Worm (Caenorhabditis elegans) whole organism, L1 larva: ENCODE results near the gene ttr-6.
A peak's percentile ranks its signal among the peaks of the same experiment; 100 is the strongest.

ENCODE experiments used
- C04F5.9 ChIP-seq: sonication (generic microtip); optimal IDR thresholded peaks from 2 replicates; lab custom pipeline; 2016; ENCODE audit warnings: missing genetic modification characterization, missing compliant biosample characterization
- C34B4.2 ChIP-seq: sonication (generic microtip); optimal IDR thresholded peaks from 2 replicates; lab custom pipeline; 2017; ENCODE audit warnings: mild to moderate bottlenecking, missing genetic modification characterization, missing compliant biosample characterization
- F16B12.6 ChIP-seq: fragments of 150-350 bp; optimal IDR thresholded peaks from 2 replicates; lab custom pipeline; 2014; ENCODE audit warnings: missing biosample characterization, missing genetic modification characterization
- Y116A8C.19 ChIP-seq: sonication (generic microtip); optimal IDR thresholded peaks from 2 replicates; lab custom pipeline; 2016; ENCODE audit warnings: missing compliant biosample characterization, missing genetic modification characterization, borderline replicate concordance
- aha-1 ChIP-seq: fragments of 150-350 bp; optimal IDR thresholded peaks from 2 replicates; lab custom pipeline; 2014; ENCODE audit warnings: missing biosample characterization, missing genetic modification characterization
- ama-1 ChIP-seq: fragments of 150-350 bp; optimal IDR thresholded peaks from 2 replicates; lab custom pipeline; 2014
- blmp-1 ChIP-seq: fragments of 150-350 bp; optimal IDR thresholded peaks from 2 replicates; lab custom pipeline; 2014; ENCODE audit warnings: missing biosample characterization, missing genetic modification characterization
- ceh-8 ChIP-seq: fragments of 200-800 bp; sonication (Bioruptor generic); optimal IDR thresholded peaks from 2 replicates; lab custom pipeline; 2018; ENCODE audit warnings: mild to moderate bottlenecking, missing genetic modification characterization, moderate library complexity, missing compliant biosample characterization
- ceh-82 ChIP-seq, 3 experiments: fragments of 150-350 bp in 1 of 3; sonication (generic microtip) in 2 of 3; optimal IDR thresholded peaks; 2 replicates each; lab custom pipeline; 2014 to 2017; ENCODE audit warnings: missing biosample characterization in 3 of 3, missing genetic modification characterization in 3 of 3
- ceh-90 ChIP-seq: sonication (generic microtip); optimal IDR thresholded peaks from 2 replicates; lab custom pipeline; 2016; ENCODE audit warnings: missing genetic modification characterization, missing compliant biosample characterization
- dsc-1 ChIP-seq: sonication (generic microtip); optimal IDR thresholded peaks from 2 replicates; lab custom pipeline; 2016; ENCODE audit warnings: mild to moderate bottlenecking, missing genetic modification characterization, missing compliant biosample characterization
- efl-3 ChIP-seq: fragments of 200-800 bp; sonication (Bioruptor generic); optimal IDR thresholded peaks from 2 replicates; lab custom pipeline; 2018; ENCODE audit warnings: mild to moderate bottlenecking, missing genetic modification characterization, missing compliant biosample characterization
- egl-13 ChIP-seq: sonication (generic microtip); optimal IDR thresholded peaks from 2 replicates; lab custom pipeline; 2016; ENCODE audit warnings: missing genotype, missing genetic modification reagents, missing genetic modification characterization, missing compliant biosample characterization
- elt-2 ChIP-seq: sonication (generic microtip); optimal IDR thresholded peaks from 2 replicates; lab custom pipeline; 2016; ENCODE audit warnings: missing genetic modification characterization, mild to moderate bottlenecking, inconsistent platforms, missing compliant biosample characterization, missing genetic modification reagents
- ets-5 ChIP-seq: fragments of 200-800 bp; sonication (Bioruptor generic); IDR thresholded peaks from 2 replicates; pipeline ENCODE4 v1.3.6; 2022; ENCODE audit warnings: missing genetic modification characterization, missing compliant biosample characterization
- fkh-8 ChIP-seq: sonication (generic microtip); optimal IDR thresholded peaks from 2 replicates; lab custom pipeline; 2016; ENCODE audit warnings: mild to moderate bottlenecking, missing genetic modification characterization, missing compliant biosample characterization
- fos-1 ChIP-seq: fragments of 150-350 bp; optimal IDR thresholded peaks from 2 replicates; lab custom pipeline; 2014; ENCODE audit warnings: missing biosample characterization, missing genetic modification characterization
- grh-1 ChIP-seq: fragments of 200-800 bp; sonication (Bioruptor generic); IDR thresholded peaks from 2 replicates; pipeline ENCODE4 v1.3.6; 2022; ENCODE audit warnings: missing genetic modification reagents, missing genetic modification characterization, missing compliant biosample characterization
- hlh-4 ChIP-seq: sonication (generic microtip); optimal IDR thresholded peaks from 2 replicates; lab custom pipeline; 2016; ENCODE audit warnings: mild to moderate bottlenecking, missing genetic modification characterization, missing compliant biosample characterization
- isw-1 ChIP-seq: fragments of 200-800 bp; sonication (Bioruptor generic); IDR thresholded peaks from 2 replicates; pipeline ENCODE4 v1.3.6; 2022; ENCODE audit warnings: missing genetic modification characterization, missing compliant biosample characterization
- jun-1 ChIP-seq: fragments of 150-350 bp; optimal IDR thresholded peaks from 2 replicates; lab custom pipeline; 2014; ENCODE audit warnings: missing biosample characterization, missing genetic modification reagents, missing genetic modification characterization
- lin-14 ChIP-seq: fragments of 200-800 bp; sonication (Bioruptor generic); optimal IDR thresholded peaks from 2 replicates; lab custom pipeline; 2018; ENCODE audit warnings: mild to moderate bottlenecking, missing genetic modification characterization, moderate library complexity, missing compliant biosample characterization
- lin-15B ChIP-seq: fragments of 150-350 bp; sonication (generic microtip); optimal IDR thresholded peaks from 3 replicates; lab custom pipeline; 2014; ENCODE audit warnings: missing biosample characterization, missing genetic modification characterization
- lin-35 ChIP-seq, 2 experiments: fragments of 150-350 bp; optimal IDR thresholded peaks; 2 replicates each; lab custom pipeline; 2014; ENCODE audit warnings: missing biosample characterization in 2 of 2, missing genetic modification characterization in 2 of 2, missing genetic modification reagents in 2 of 2
- lin-39 ChIP-seq: fragments of 150-350 bp; optimal IDR thresholded peaks from 2 replicates; lab custom pipeline; 2014; ENCODE audit warnings: missing biosample characterization, missing genetic modification reagents, missing genetic modification characterization
- lir-3 ChIP-seq: sonication (generic microtip); optimal IDR thresholded peaks from 2 replicates; lab custom pipeline; 2016; ENCODE audit warnings: mild to moderate bottlenecking, missing genetic modification characterization, moderate library complexity, missing compliant biosample characterization; ENCODE audit not compliant: poor library complexity
- lsy-2 ChIP-seq, 2 experiments: fragments of 150-350 bp; optimal IDR thresholded peaks; 2 replicates each; lab custom pipeline; 2014; ENCODE audit warnings: missing biosample characterization in 2 of 2, missing genetic modification characterization in 2 of 2
- mab-9 ChIP-seq: fragments of 200-800 bp; sonication (Bioruptor generic); IDR thresholded peaks from 2 replicates; pipeline ENCODE4 v1.3.6; 2022; ENCODE audit warnings: missing genetic modification reagents, missing genetic modification characterization, missing compliant biosample characterization
- mdl-1 ChIP-seq, 2 experiments: fragments of 150-350 bp; optimal IDR thresholded peaks; 2 replicates each; lab custom pipeline; 2014 to 2017; ENCODE audit warnings: missing biosample characterization in 2 of 2, missing genetic modification characterization in 2 of 2, inconsistent platforms in 1 of 2
- mep-1 ChIP-seq: fragments of 150-350 bp; optimal IDR thresholded peaks from 2 replicates; lab custom pipeline; 2014; ENCODE audit warnings: missing biosample characterization, missing genetic modification characterization
- nhr-28 ChIP-seq: fragments of 150-350 bp; optimal IDR thresholded peaks from 2 replicates; lab custom pipeline; 2014; ENCODE audit warnings: missing biosample characterization, missing genetic modification characterization
- nhr-47 ChIP-seq: sonication (generic microtip); optimal IDR thresholded peaks from 2 replicates; lab custom pipeline; 2016; ENCODE audit warnings: mild to moderate bottlenecking, missing genetic modification characterization, moderate library complexity, missing compliant biosample characterization
- nhr-71 ChIP-seq: sonication (generic microtip); optimal IDR thresholded peaks from 2 replicates; lab custom pipeline; 2016; ENCODE audit warnings: mild to moderate bottlenecking, missing genetic modification characterization, moderate library complexity, missing compliant biosample characterization
- nhr-90 ChIP-seq: sonication (generic microtip); optimal IDR thresholded peaks from 2 replicates; lab custom pipeline; 2016; ENCODE audit warnings: mild to moderate bottlenecking, missing genetic modification characterization, missing compliant biosample characterization; ENCODE audit not compliant: poor library complexity
- pag-3 ChIP-seq: sonication (generic microtip); optimal IDR thresholded peaks from 2 replicates; lab custom pipeline; 2017; ENCODE audit warnings: missing genetic modification characterization, mild to moderate bottlenecking, missing compliant biosample characterization, antibody characterized with exemption, borderline replicate concordance; ENCODE audit not compliant: insufficient read depth
- pax-3 ChIP-seq: fragments of 200-800 bp; sonication (Bioruptor generic); optimal IDR thresholded peaks from 2 replicates; lab custom pipeline; 2018; ENCODE audit warnings: mild to moderate bottlenecking, missing genetic modification characterization, moderate library complexity, missing compliant biosample characterization
- pqm-1 ChIP-seq: sonication (generic microtip); optimal IDR thresholded peaks from 3 replicates; lab custom pipeline; 2017; ENCODE audit warnings: missing biosample characterization, missing genetic modification characterization
- rnt-1 ChIP-seq: sonication (generic microtip); optimal IDR thresholded peaks from 2 replicates; lab custom pipeline; 2016; ENCODE audit warnings: mild to moderate bottlenecking, missing genetic modification characterization, moderate library complexity, missing compliant biosample characterization
- skn-1 ChIP-seq: fragments of 150-350 bp; optimal IDR thresholded peaks from 2 replicates; lab custom pipeline; 2014; ENCODE audit warnings: missing biosample characterization, missing genetic modification characterization
- sptf-1 ChIP-seq: fragments of 150-350 bp; optimal IDR thresholded peaks from 2 replicates; lab custom pipeline; 2014; ENCODE audit warnings: missing biosample characterization, missing genetic modification characterization
- sup-37 ChIP-seq: fragments of 200-800 bp; sonication (Bioruptor generic); optimal IDR thresholded peaks from 2 replicates; lab custom pipeline; 2018; ENCODE audit warnings: mild to moderate bottlenecking, missing genetic modification characterization, missing compliant biosample characterization
- swsn-7 ChIP-seq: sonication (generic microtip); optimal IDR thresholded peaks from 2 replicates; lab custom pipeline; 2016; ENCODE audit warnings: missing genetic modification characterization, missing compliant biosample characterization
- tbx-2 ChIP-seq: sonication (generic microtip); optimal IDR thresholded peaks from 2 replicates; lab custom pipeline; 2016; ENCODE audit warnings: missing genetic modification characterization, missing compliant biosample characterization
- unc-30 ChIP-seq: sonication (generic microtip); optimal IDR thresholded peaks from 2 replicates; lab custom pipeline; 2017; ENCODE audit warnings: missing biosample characterization, missing genetic modification characterization
- unc-62 ChIP-seq: fragments of 150-350 bp; optimal IDR thresholded peaks from 2 replicates; lab custom pipeline; 2014; ENCODE audit warnings: missing biosample characterization, missing genetic modification reagents, missing genetic modification characterization
- vab-15 ChIP-seq: sonication (generic microtip); optimal IDR thresholded peaks from 2 replicates; lab custom pipeline; 2017; ENCODE audit warnings: missing genotype, mild to moderate bottlenecking, missing genetic modification characterization, missing compliant biosample characterization
- zip-4 ChIP-seq: fragments of 200-800 bp; sonication (Bioruptor generic); optimal IDR thresholded peaks from 2 replicates; lab custom pipeline; 2018; ENCODE audit warnings: mild to moderate bottlenecking, missing genetic modification characterization, moderate library complexity, missing compliant biosample characterization
- ztf-11 ChIP-seq, 2 experiments: sonication (generic microtip); optimal IDR thresholded peaks; 2 replicates each; lab custom pipeline; 2016 to 2017; ENCODE audit warnings: missing genetic modification characterization in 2 of 2, missing biosample characterization in 1 of 2, missing compliant biosample characterization in 1 of 2

ttr-6 gene

DNA sequence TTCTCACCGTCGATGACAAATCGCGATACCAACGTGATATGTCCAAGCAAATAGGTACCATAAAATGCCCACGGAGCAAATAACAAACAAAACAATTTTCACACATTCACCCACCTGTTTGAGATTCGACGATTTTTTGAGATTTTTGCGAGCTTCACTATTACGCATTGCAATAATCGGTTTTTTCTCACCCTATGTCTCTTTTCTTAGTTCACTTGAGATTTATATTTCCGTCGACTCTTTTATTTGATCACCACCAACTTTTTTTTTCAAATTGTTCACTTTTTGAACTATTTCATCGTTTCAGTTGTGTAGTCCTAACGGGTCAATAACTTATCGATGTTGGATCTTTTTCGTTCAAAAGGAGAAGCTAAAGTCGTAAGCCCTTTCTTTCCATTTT, 8.4 kb downstream of the ttr-6 start, which contains the start of gene fbxl-4:
fbxl-4 (plus strand) TSS at position 301 of the 400 bp plus-strand sequence.
- TF ChIP-seq tbx-2 (tag; lab: Kevin White, UChicago): no peak
- TF ChIP-seq lsy-2 (tag; optimal IDR thresholded peaks at IDR 0.05; lab: Kevin White, UChicago): no peak

DNA sequence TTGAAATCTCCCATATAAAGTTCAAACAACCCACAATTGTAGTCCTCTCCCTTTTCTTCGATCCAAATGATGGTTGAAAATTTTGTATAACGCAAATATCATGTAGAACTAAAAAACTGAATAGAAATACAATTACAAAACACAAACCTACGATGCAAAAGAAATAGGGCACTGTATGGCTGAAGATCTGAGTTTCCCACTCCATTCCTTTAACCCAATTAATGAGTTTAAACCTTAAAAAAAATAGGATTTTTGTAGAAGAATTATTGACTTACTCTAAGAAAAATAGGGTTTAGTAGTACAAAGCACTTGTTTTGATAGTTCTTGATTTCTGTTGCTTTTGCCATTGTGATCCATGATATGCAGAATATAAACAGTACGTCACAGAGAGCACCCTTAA, 13.5 kb downstream of the ttr-6 start:
- TF ChIP-seq ztf-11 (tag; optimal IDR thresholded peaks at IDR 0.05; lab: Kevin White, UChicago): no peak
- TF ChIP-seq ama-1 (lab: Kevin White, UChicago): no peak
- TF ChIP-seq aha-1 (tag; lab: Kevin White, UChicago): no peak
- TF ChIP-seq sup-37 (GFP tag; lab: Kevin White, UChicago): no peak
- no peak for TF ChIP-seq mep-1 (tag; lab: Kevin White, UChicago)
- no peak for TF ChIP-seq unc-30 (tag; lab: Kevin White, UChicago)
- no peak for TF ChIP-seq egl-13 (tag; lab: Kevin White, UChicago)
- TF ChIP-seq elt-2 (tag; lab: Kevin White, UChicago): no peak
- no peak for TF ChIP-seq dsc-1 (tag; lab: Kevin White, UChicago)
- no peak for TF ChIP-seq lir-3
- TF ChIP-seq blmp-1 (tag; lab: Kevin White, UChicago): no peak
- no peak for TF ChIP-seq nhr-28 (tag; lab: Kevin White, UChicago)
- no peak for TF ChIP-seq skn-1 (tag; lab: Kevin White, UChicago)
- no peak for TF ChIP-seq F16B12.6
- no peak for TF ChIP-seq pag-3 (tag; lab: Kevin White, UChicago)
- no peak for TF ChIP-seq mdl-1 (tag; optimal IDR thresholded peaks at IDR 0.05; lab: Kevin White, UChicago)
- TF ChIP-seq zip-4 (GFP tag; lab: Kevin White, UChicago): no peak
- TF ChIP-seq pqm-1 (tag; lab: Kevin White, UChicago): no peak

DNA sequence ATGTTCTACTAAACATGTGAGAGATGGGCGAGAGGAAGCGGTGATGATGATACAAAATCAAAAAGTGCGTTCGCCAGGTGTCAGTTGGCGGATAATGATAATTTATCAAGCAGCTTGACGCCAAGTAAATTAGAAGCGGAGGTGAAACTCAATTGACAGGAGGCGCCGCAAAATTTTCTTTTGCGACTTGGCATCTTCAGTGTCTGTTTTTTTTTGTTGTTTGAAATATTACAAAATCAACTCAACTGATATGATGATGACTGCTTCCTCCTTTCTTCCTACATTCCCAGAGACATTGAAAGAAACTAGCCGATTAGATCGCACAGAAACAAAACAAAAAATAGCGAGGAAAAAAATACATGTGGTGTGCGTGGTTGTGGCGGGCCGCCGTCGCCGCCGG, 20.9 kb downstream of the ttr-6 start:
- TF ChIP-seq swsn-7 (tag; lab: Kevin White, UChicago): no peak
- no peak for TF ChIP-seq isw-1
- TF ChIP-seq efl-3 (GFP tag; lab: Kevin White, UChicago): no peak
- no peak for TF ChIP-seq vab-15 (tag; lab: Kevin White, UChicago)
- peak; percentile 3 for TF ChIP-seq nhr-71 (tag; lab: Kevin White, UChicago)
- TF ChIP-seq Y116A8C.19 (tag; lab: Kevin White, UChicago): no peak
- no peak for TF ChIP-seq ets-5 (GFP tag; lab: Robert Waterston, UW)
- TF ChIP-seq lin-39 (tag; lab: Kevin White, UChicago): no peak
- no peak for TF ChIP-seq blmp-1 (tag; lab: Kevin White, UChicago)
- TF ChIP-seq pag-3 (tag; lab: Kevin White, UChicago): peak; percentile 45
- no peak for TF ChIP-seq hlh-4 (tag; lab: Kevin White, UChicago)
- TF ChIP-seq nhr-90 (tag; lab: Kevin White, UChicago): no peak
- TF ChIP-seq lin-14 (GFP tag; lab: Kevin White, UChicago): peak; percentile 43
- no peak for TF ChIP-seq fkh-8 (tag; lab: Kevin White, UChicago)
- TF ChIP-seq mab-9 (GFP tag; lab: Robert Waterston, UW): no peak
- no peak for TF ChIP-seq lin-15B
- no peak for TF ChIP-seq unc-62 (GFP tag; lab: Kevin White, UChicago)
- no peak for TF ChIP-seq pax-3
- TF ChIP-seq rnt-1 (tag; lab: Kevin White, UChicago): peak; percentile 29

DNA sequence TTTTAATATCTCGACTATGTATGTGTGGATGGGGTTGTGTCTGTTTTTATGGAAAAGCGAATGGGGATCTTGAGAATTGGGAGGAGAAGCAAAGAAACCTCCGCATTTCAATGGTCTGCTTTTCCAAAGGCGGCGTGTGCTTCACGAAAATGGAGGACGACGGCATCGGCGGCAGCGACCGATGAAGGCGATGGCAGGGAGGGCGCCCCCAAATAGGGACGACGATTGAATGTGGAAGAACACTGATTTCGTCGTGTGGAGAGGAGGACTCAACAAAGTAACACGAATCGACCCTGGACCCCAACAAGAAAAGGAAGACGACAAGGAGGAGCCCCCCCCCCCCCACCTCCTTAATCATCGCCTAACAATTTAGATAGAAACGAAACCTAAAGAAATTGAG, 23.9 kb downstream of the ttr-6 start:
- TF ChIP-seq ceh-8 (GFP tag; lab: Kevin White, UChicago): no peak
- no peak for TF ChIP-seq ceh-82 (tag; optimal IDR thresholded peaks at IDR 0.05; lab: Kevin White, UChicago)
- TF ChIP-seq Y116A8C.19 (tag; lab: Kevin White, UChicago): no peak
- no peak for TF ChIP-seq sptf-1
- TF ChIP-seq C04F5.9 (tag; lab: Kevin White, UChicago): no peak
- no peak for TF ChIP-seq lin-35 (GFP tag; optimal IDR thresholded peaks at IDR 0.05; lab: Kevin White, UChicago)
- no peak for TF ChIP-seq ets-5 (GFP tag; lab: Robert Waterston, UW)
- no peak for TF ChIP-seq ceh-90 (tag; lab: Kevin White, UChicago)
- TF ChIP-seq fos-1 (tag; lab: Kevin White, UChicago): no peak
- no peak for TF ChIP-seq nhr-47 (tag; lab: Kevin White, UChicago)
- no peak for TF ChIP-seq C34B4.2 (tag; lab: Kevin White, UChicago)
- no peak for TF ChIP-seq grh-1 (GFP tag; lab: Robert Waterston, UW)
- no peak for TF ChIP-seq unc-62 (GFP tag; lab: Kevin White, UChicago)
- TF ChIP-seq jun-1: no peak
- no peak for TF ChIP-seq pax-3
- no peak for TF ChIP-seq swsn-7 (tag; lab: Kevin White, UChicago)
